Worm (Caenorhabditis elegans): ENCODE measurements around the gene frm-7.

The frm-7 gene

DNA sequence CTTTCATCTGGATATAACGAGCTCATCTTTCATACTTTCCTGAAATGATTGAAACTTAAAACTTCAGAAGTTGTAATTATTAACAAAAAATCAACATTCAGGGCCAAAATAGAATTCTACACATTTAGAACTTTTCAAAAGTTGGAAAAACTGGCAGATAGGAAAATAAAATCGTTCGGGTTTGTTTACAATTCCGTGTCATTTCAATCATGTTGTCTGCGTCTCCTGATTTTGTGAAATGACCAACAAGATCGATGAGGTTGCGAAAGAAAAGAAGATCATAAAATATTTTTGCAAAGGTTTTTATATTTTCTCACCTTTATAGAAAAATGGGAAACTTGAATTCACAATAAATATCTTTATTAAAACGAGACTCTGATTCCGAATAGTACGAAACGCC is 13.7 kb upstream of the frm-7 start, which contains the start of gene rskd-1:
rskd-1 (minus strand) TSS at position 39 of the 400 bp plus-strand sequence.
- TF ChIP-seq skn-1 (tag; optimal IDR thresholded peaks at IDR 0.05) (peak; percentile 6), lin-35 (GFP tag; optimal IDR thresholded peaks at IDR 0.05) (peak in 1 of 2 experiments; percentile 14), egl-13 (tag; optimal IDR thresholded peaks at IDR 0.05) (no peak), lin-14 (GFP tag; optimal IDR thresholded peaks at IDR 0.05) (peak; percentile 53), efl-1 (optimal IDR thresholded peaks at IDR 0.05) (peak in 1 of 2 experiments; percentile 31), efl-1 (GFP tag; optimal IDR thresholded peaks at IDR 0.05 in 1 of 2) (peak; percentile 24 to 76), tlp-1 (tag; optimal IDR thresholded peaks at IDR 0.05) (no peak), zip-4 (GFP tag; optimal IDR thresholded peaks at IDR 0.05) (no peak), mep-1 (tag; optimal IDR thresholded peaks at IDR 0.05) (peak; percentile 47), blmp-1 (tag; optimal IDR thresholded peaks at IDR 0.05) (peak; percentile 36), snpc-4 (tag; optimal IDR thresholded peaks at IDR 0.05) (no peak), snu-23 (GFP tag; optimal IDR thresholded peaks at IDR 0.05) (peak; percentile 29), dpl-1 (GFP tag; optimal IDR thresholded peaks at IDR 0.05) (peak in 2 of 3 experiments; percentile 13 to 28), alr-1 (tag; optimal IDR thresholded peaks at IDR 0.05; ENCODE audit: borderline replicate concordance) (no peak), nhr-71 (tag; optimal IDR thresholded peaks at IDR 0.05) (peak; percentile 6), C16A3.4 (tag; optimal IDR thresholded peaks at IDR 0.05) (peak; percentile 39), lsy-2 (tag; optimal IDR thresholded peaks at IDR 0.05) (peak in 1 of 2 experiments; percentile 35)

DNA sequence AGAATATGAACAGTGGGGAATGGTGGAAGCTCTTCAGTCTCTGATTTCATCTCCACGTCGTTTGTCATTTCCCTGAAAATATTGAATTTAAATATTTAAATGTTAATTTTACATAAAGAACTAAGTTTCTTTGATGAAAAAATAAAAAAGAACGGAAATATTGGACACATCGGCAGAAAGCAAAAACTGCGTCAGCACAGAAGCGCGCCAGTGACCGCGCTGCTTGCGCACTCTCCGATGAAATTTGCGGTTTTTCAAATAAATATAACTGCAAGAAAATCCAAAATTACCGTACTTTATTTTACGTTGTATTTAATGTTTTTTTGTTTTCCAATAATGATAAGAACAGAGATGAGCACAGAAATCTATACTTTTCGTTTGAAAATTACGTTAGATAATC is 10.7 kb upstream of the frm-7 start, which contains the start of the genes srpa-68 and srh-16:
srpa-68 (minus strand) TSS at position 72 of the 400 bp plus-strand sequence.
srh-16 (plus strand) TSS at position 275 of the 400 bp plus-strand sequence.
- peak; percentile 93 for TF ChIP-seq grh-1 (GFP tag; IDR thresholded peaks at IDR 0.05)
- peak; percentile 77 for TF ChIP-seq nhr-77 (tag; optimal IDR thresholded peaks at IDR 0.05)
- peak; percentile 91 for TF ChIP-seq nhr-11 (tag; optimal IDR thresholded peaks at IDR 0.05)
- peak; percentile 58 for TF ChIP-seq fos-1 (tag; optimal IDR thresholded peaks at IDR 0.05)
- TF ChIP-seq sptf-1 (tag; optimal IDR thresholded peaks at IDR 0.05): no peak
- TF ChIP-seq ztf-4 (tag; optimal IDR thresholded peaks at IDR 0.05): peak; percentile 59
- TF ChIP-seq blmp-1 (tag; optimal IDR thresholded peaks at IDR 0.05): peak; percentile 72
- peak; percentile 82 to 99 for TF ChIP-seq efl-1 (optimal IDR thresholded peaks at IDR 0.05)
- peak; percentile 97 to 100 for TF ChIP-seq efl-1 (GFP tag; optimal IDR thresholded peaks at IDR 0.05 in 1 of 2)
- peak; percentile 5 for TF ChIP-seq mef-2 (tag; optimal IDR thresholded peaks at IDR 0.05)
- TF ChIP-seq lsy-2 (tag; optimal IDR thresholded peaks at IDR 0.05): peak; percentile 94
- peak; percentile 94 for TF ChIP-seq snu-23 (GFP tag; optimal IDR thresholded peaks at IDR 0.05)
- peak; percentile 15 for TF ChIP-seq fkh-4 (tag; optimal IDR thresholded peaks at IDR 0.05; ENCODE audit: borderline replicate concordance)
- TF ChIP-seq snpc-4 (tag; optimal IDR thresholded peaks at IDR 0.05): peak; percentile 87
- TF ChIP-seq tbx-2 (tag; optimal IDR thresholded peaks at IDR 0.05): peak; percentile 93
- peak; percentile 89 for TF ChIP-seq sup-37 (GFP tag; optimal IDR thresholded peaks at IDR 0.05)
- TF ChIP-seq ceh-90 (tag; optimal IDR thresholded peaks at IDR 0.05): peak; percentile 42
- TF ChIP-seq fkh-10 (GFP tag; optimal IDR thresholded peaks at IDR 0.05): peak; percentile 77
- peak; percentile 86 for TF ChIP-seq zip-4 (GFP tag; optimal IDR thresholded peaks at IDR 0.05)
- TF ChIP-seq nhr-76 (tag; optimal IDR thresholded peaks at IDR 0.05): no peak
- peak; percentile 87 for TF ChIP-seq sox-4 (tag; optimal IDR thresholded peaks at IDR 0.05)
- no peak for TF ChIP-seq zag-1 (tag; optimal IDR thresholded peaks at IDR 0.05)
- peak; percentile 73 for TF ChIP-seq lin-13 (GFP tag; optimal IDR thresholded peaks at IDR 0.05)
- peak; percentile 76 for TF ChIP-seq ceh-88 (GFP tag; IDR thresholded peaks at IDR 0.05)
- TF ChIP-seq nhr-84 (tag; optimal IDR thresholded peaks at IDR 0.05): no peak
- no peak for TF ChIP-seq hlh-17 (GFP tag; optimal IDR thresholded peaks at IDR 0.05; ENCODE audit: borderline replicate concordance)
- TF ChIP-seq unc-130 (tag; optimal IDR thresholded peaks at IDR 0.05): peak; percentile 87
- peak; percentile 96 for TF ChIP-seq nhr-47 (tag; optimal IDR thresholded peaks at IDR 0.05)
- peak; percentile 86 for TF ChIP-seq elt-2 (tag; optimal IDR thresholded peaks at IDR 0.05)
- TF ChIP-seq C16A3.4 (tag; optimal IDR thresholded peaks at IDR 0.05): peak; percentile 93
- peak in 1 of 2 experiments; percentile 77 for TF ChIP-seq mdl-1 (tag; optimal IDR thresholded peaks at IDR 0.05)
- TF ChIP-seq elt-3 (tag; optimal IDR thresholded peaks at IDR 0.05): peak in 2 of 6 experiments; percentile 86 to 89
- peak; percentile 88 for TF ChIP-seq egl-13 (tag; optimal IDR thresholded peaks at IDR 0.05)
- peak; percentile 71 to 80 for TF ChIP-seq ztf-11 (tag; optimal IDR thresholded peaks at IDR 0.05)
- no peak for TF ChIP-seq ces-1 (GFP tag; optimal IDR thresholded peaks at IDR 0.05)
- peak; percentile 36 for TF ChIP-seq efl-3 (GFP tag; optimal IDR thresholded peaks at IDR 0.05)
- TF ChIP-seq egl-27 (tag; optimal IDR thresholded peaks at IDR 0.05): no peak
- TF ChIP-seq dsc-1 (tag; optimal IDR thresholded peaks at IDR 0.05): peak; percentile 94
- no peak for TF ChIP-seq pqm-1 (tag; optimal IDR thresholded peaks at IDR 0.05)
- TF ChIP-seq C34B4.2 (tag; optimal IDR thresholded peaks at IDR 0.05): no peak
- TF ChIP-seq ceh-63 (GFP tag; optimal IDR thresholded peaks at IDR 0.05): no peak
- peak; percentile 96 to 99 for TF ChIP-seq lin-35 (GFP tag; optimal IDR thresholded peaks at IDR 0.05)
- TF ChIP-seq nhr-85 (tag): peak; percentile 98

All from whole organism, L1 larva.